Fruit fly (Drosophila melanogaster) whole organism, prepupa: ENCODE results near the gene CG15571.

Source experiments
- CG11294 ChIP-seq: fragments of 200-800 bp; sonication (Bioruptor generic); IDR thresholded peaks from 2 replicates; pipeline ENCODE4 v1.3.6; 2022; ENCODE audit warnings: missing biosample characterization, missing genetic modification characterization
- CG11902 ChIP-seq: fragments of 200-800 bp; sonication (Bioruptor generic); optimal IDR thresholded peaks from 3 replicates; lab custom pipeline; 2016; ENCODE audit warnings: missing biosample characterization, missing genetic modification characterization
- CG16779 ChIP-seq: fragments of 200-800 bp; sonication (Bioruptor generic); optimal IDR thresholded peaks from 3 replicates; lab custom pipeline; 2017; ENCODE audit warnings: missing biosample characterization, mild to moderate bottlenecking, missing genetic modification characterization
- CG3032 ChIP-seq: fragments of 200-800 bp; optimal IDR thresholded peaks from 2 replicates; lab custom pipeline; 2019; ENCODE audit warnings: missing biosample characterization, mild to moderate bottlenecking, missing genetic modification characterization, moderate library complexity
- CG8632 ChIP-seq: fragments of 200-800 bp; sonication (Bioruptor generic); optimal IDR thresholded peaks from 3 replicates; lab custom pipeline; 2016; ENCODE audit warnings: missing biosample characterization, missing genetic modification characterization
- CG9139 ChIP-seq: fragments of 200-800 bp; sonication (Bioruptor generic); optimal IDR thresholded peaks from 3 replicates; lab custom pipeline; 2017; ENCODE audit warnings: missing biosample characterization, mild to moderate bottlenecking, missing genetic modification characterization
- Ets21C ChIP-seq: fragments of 200-800 bp; sonication (Bioruptor generic); optimal IDR thresholded peaks from 3 replicates; lab custom pipeline; 2016; ENCODE audit warnings: missing biosample characterization, missing genetic modification characterization
- Hr38 ChIP-seq: sonication (Bioruptor generic); optimal IDR thresholded peaks from 2 replicates; lab custom pipeline; 2016; ENCODE audit warnings: missing biosample characterization, missing genetic modification characterization
- Smox ChIP-seq: fragments of 200-800 bp; sonication (Bioruptor generic); optimal IDR thresholded peaks from 3 replicates; lab custom pipeline; 2016; ENCODE audit warnings: missing biosample characterization, missing genetic modification characterization
- Sox14 ChIP-seq: fragments of 200-800 bp; sonication (Bioruptor generic); optimal IDR thresholded peaks from 3 replicates; lab custom pipeline; 2016; ENCODE audit warnings: missing biosample characterization, missing genetic modification characterization
- esn ChIP-seq: fragments of 200-800 bp; sonication (Bioruptor generic); optimal IDR thresholded peaks from 2 replicates; lab custom pipeline; 2016; ENCODE audit warnings: missing biosample characterization, mild to moderate bottlenecking, missing genetic modification characterization, moderate library complexity
- fd59A ChIP-seq: fragments of 200-800 bp; sonication (Bioruptor generic); optimal IDR thresholded peaks from 2 replicates; lab custom pipeline; 2017; ENCODE audit warnings: missing biosample characterization, mild to moderate bottlenecking, missing genetic modification characterization, missing genetic modification reagents
- ss ChIP-seq, 2 experiments: fragments of 200-800 bp; sonication (Bioruptor generic); optimal IDR thresholded peaks; 2 replicates in 1 of 2; 3 replicates in 1 of 2; lab custom pipeline; 2017 to 2018; ENCODE audit warnings: mild to moderate bottlenecking in 2 of 2, missing biosample characterization in 2 of 2, missing genetic modification characterization in 2 of 2, moderate library complexity in 1 of 2

- no peak for TF ChIP-seq CG9139 (GFP tag; lab: Kevin White, UChicago)
- no peak for TF ChIP-seq CG16779 (tag; lab: Kevin White, UChicago)
- TF ChIP-seq CG11902 (GFP tag; lab: Kevin White, UChicago), result no peak
- no peak for TF ChIP-seq CG11294
- no peak for TF ChIP-seq CG3032 (tag; lab: Kevin White, UChicago)
- no peak for TF ChIP-seq fd59A (GFP tag; lab: Kevin White, UChicago)
- no peak for TF ChIP-seq CG8632
- TF ChIP-seq Ets21C (GFP tag; lab: Kevin White, UChicago), result no peak
- TF ChIP-seq ss (GFP tag; optimal IDR thresholded peaks at IDR 0.05; lab: Kevin White, UChicago), result no peak
- TF ChIP-seq Sox14 (GFP tag; lab: Kevin White, UChicago), result no peak
- TF ChIP-seq esn, result no peak
- no peak for TF ChIP-seq Smox (GFP tag; lab: Kevin White, UChicago)
- no peak for TF ChIP-seq Hr38 (GFP tag; lab: Kevin White, UChicago)
These were observed 35.5 kb upstream of the CG15571 start, which contains the start of gene CG15576 for dm6 chrX:4252690-4253089.
